Fruit fly (Drosophila melanogaster) whole organism, embryonic: ENCODE measurements around the gene Cdc5.

ENCODE experiments used
- Adf1 ChIP-seq: fragments of 200-800 bp; sonication (Bioruptor generic); IDR thresholded peaks from 2 replicates; pipeline ENCODE4 v1.3.6; 2022; ENCODE audit warnings: missing biosample characterization, missing genetic modification characterization
- CG12769 ChIP-seq: fragments of 200-800 bp; sonication (Bioruptor generic); optimal IDR thresholded peaks from 2 replicates; lab custom pipeline; 2019; ENCODE audit warnings: missing biosample characterization, mild to moderate bottlenecking, missing genetic modification characterization, moderate library complexity
- CG1603 ChIP-seq: fragments of 200-800 bp; sonication (Bioruptor generic); optimal IDR thresholded peaks from 2 replicates; lab custom pipeline; 2019; ENCODE audit warnings: missing biosample characterization, mild to moderate bottlenecking, missing genetic modification characterization, moderate library complexity
- CG17361 ChIP-seq: fragments of 200-800 bp; sonication (Bioruptor generic); IDR thresholded peaks from 3 replicates; pipeline ENCODE4 v1.3.6; 2022; ENCODE audit warnings: missing biosample characterization, missing genetic modification characterization
- CG18262 ChIP-seq: fragments of 200-800 bp; optimal IDR thresholded peaks from 3 replicates; lab custom pipeline; 2019; ENCODE audit warnings: missing biosample characterization, mild to moderate bottlenecking, missing genetic modification characterization, moderate library complexity
- CG18764 ChIP-seq: fragments of 200-800 bp; sonication (Bioruptor generic); optimal IDR thresholded peaks from 3 replicates; lab custom pipeline; 2016; ENCODE audit warnings: missing biosample characterization, missing genetic modification characterization
- CG2120 ChIP-seq: fragments of 200-800 bp; sonication (Bioruptor generic); optimal IDR thresholded peaks from 3 replicates; lab custom pipeline; 2016; ENCODE audit warnings: missing biosample characterization, missing genetic modification characterization
- CG33213 ChIP-seq: fragments of 200-800 bp; sonication (Bioruptor generic); optimal IDR thresholded peaks from 3 replicates; lab custom pipeline; 2016; ENCODE audit warnings: missing biosample characterization, missing genetic modification characterization
- CG7839 ChIP-seq: fragments of 200-800 bp; sonication (Bioruptor generic); optimal IDR thresholded peaks from 3 replicates; lab custom pipeline; 2018; ENCODE audit warnings: missing biosample characterization, mild to moderate bottlenecking, missing genetic modification characterization, moderate library complexity
- CG8290 ChIP-seq, 3 experiments: fragments of 200-800 bp; sonication (Bioruptor generic); optimal IDR thresholded peaks; 2 replicates each; lab custom pipeline; 2016 to 2019; ENCODE audit warnings: missing biosample characterization in 3 of 3, missing genetic modification characterization in 3 of 3, mild to moderate bottlenecking in 2 of 3, moderate library complexity in 1 of 3
- CG8388 ChIP-seq: fragments of 200-800 bp; sonication (Bioruptor generic); optimal IDR thresholded peaks from 2 replicates; lab custom pipeline; 2019; ENCODE audit warnings: missing biosample characterization, mild to moderate bottlenecking, missing genetic modification characterization, moderate library complexity
- CG8924 ChIP-seq: fragments of 200-800 bp; optimal IDR thresholded peaks from 3 replicates; lab custom pipeline; 2019; ENCODE audit warnings: missing biosample characterization, mild to moderate bottlenecking, missing genetic modification characterization, moderate library complexity
- D19B ChIP-seq: fragments of 200-800 bp; sonication (Bioruptor generic); optimal IDR thresholded peaks from 2 replicates; lab custom pipeline; 2017; ENCODE audit warnings: missing biosample characterization, mild to moderate bottlenecking, missing genetic modification characterization
- Dll ChIP-seq: fragments of 200-800 bp; sonication (Bioruptor generic); IDR thresholded peaks from 4 replicates; pipeline ENCODE4 v1.3.6; 2022; ENCODE audit warnings: missing biosample characterization, missing genetic modification characterization; ENCODE audit not compliant: partially characterized antibody
- Dp ChIP-seq: fragments of 200-800 bp; sonication (Bioruptor generic); optimal IDR thresholded peaks from 2 replicates; lab custom pipeline; 2018; ENCODE audit warnings: missing biosample characterization, mild to moderate bottlenecking, missing genetic modification characterization, moderate library complexity
- Fer1 ChIP-seq: fragments of 200-800 bp; sonication (Bioruptor generic); optimal IDR thresholded peaks from 2 replicates; lab custom pipeline; 2017; ENCODE audit warnings: missing biosample characterization, mild to moderate bottlenecking, missing genetic modification characterization
- Hmr ChIP-seq: fragments of 200-800 bp; sonication (Bioruptor generic); optimal IDR thresholded peaks from 3 replicates; lab custom pipeline; 2017; ENCODE audit warnings: mild to moderate bottlenecking, missing biosample characterization, missing genetic modification reagents, missing genetic modification characterization
- Hr51 ChIP-seq, 2 experiments: fragments of 200-800 bp; sonication (Bioruptor generic); optimal IDR thresholded peaks; 2 replicates in 1 of 2; 3 replicates in 1 of 2; lab custom pipeline; 2016 to 2018; ENCODE audit warnings: missing biosample characterization in 2 of 2, missing genetic modification characterization in 2 of 2, mild to moderate bottlenecking in 1 of 2, moderate library complexity in 1 of 2
- Hr78 ChIP-seq, 2 experiments: fragments of 200-800 bp in 1 of 2; fragments of >200 bp in 1 of 2; sonication (Bioruptor generic) in 1 of 2; optimal IDR thresholded peaks; 2 replicates each; lab custom pipeline; 2017 to 2019; ENCODE audit warnings: missing biosample characterization in 2 of 2, missing genetic modification characterization in 2 of 2, mild to moderate bottlenecking in 1 of 2, moderate library complexity in 1 of 2
- Mes4 ChIP-seq: fragments of 200-800 bp; sonication (Bioruptor generic); optimal IDR thresholded peaks from 2 replicates; lab custom pipeline; 2016; ENCODE audit warnings: missing biosample characterization, missing genetic modification characterization
- Pdp1 ChIP-seq, 2 experiments: fragments of 200-800 bp; sonication (Bioruptor generic); optimal IDR thresholded peaks; 3 replicates each; lab custom pipeline; 2016; ENCODE audit warnings: missing biosample characterization in 2 of 2, missing genetic modification characterization in 2 of 2, mild to moderate bottlenecking in 1 of 2, moderate library complexity in 1 of 2
- Side ChIP-seq: fragments of 200-800 bp; sonication (Bioruptor generic); optimal IDR thresholded peaks from 2 replicates; lab custom pipeline; 2016; ENCODE audit warnings: missing biosample characterization, missing genetic modification characterization
- Sry-β ChIP-seq: fragments of 200-800 bp; sonication (Bioruptor generic); optimal IDR thresholded peaks from 2 replicates; lab custom pipeline; 2018; ENCODE audit warnings: missing biosample characterization, mild to moderate bottlenecking, missing genetic modification characterization, moderate library complexity
- Stat92E ChIP-seq, 3 experiments: fragments of >200 bp in 2 of 3; fragments of 200-800 bp in 1 of 3; sonication (Bioruptor generic) in 1 of 3; optimal IDR thresholded peaks; 2 replicates each; lab custom pipeline; 2017 to 2019; ENCODE audit warnings: missing biosample characterization in 3 of 3, missing genetic modification characterization in 3 of 3, mild to moderate bottlenecking in 1 of 3, moderate library complexity in 1 of 3
- Usf ChIP-seq: fragments of 200-800 bp; sonication (Bioruptor generic); optimal IDR thresholded peaks from 2 replicates; lab custom pipeline; 2017; ENCODE audit warnings: missing genotype, missing biosample characterization, missing genetic modification characterization
- Xbp1 ChIP-seq: fragments of 200-800 bp; sonication (Bioruptor generic); optimal IDR thresholded peaks from 3 replicates; lab custom pipeline; 2016; ENCODE audit warnings: missing biosample characterization, mild to moderate bottlenecking, missing genetic modification characterization
- bsh ChIP-seq, 2 experiments: fragments of 200-800 bp; sonication (Bioruptor generic); optimal IDR thresholded peaks; 2 replicates each; lab custom pipeline; 2017 to 2018; ENCODE audit warnings: mild to moderate bottlenecking in 2 of 2, missing biosample characterization in 2 of 2, missing genetic modification characterization in 2 of 2, moderate library complexity in 1 of 2
- chinmo ChIP-seq: fragments of 200-800 bp; sonication (Bioruptor generic); IDR thresholded peaks from 4 replicates; pipeline ENCODE4 v1.3.6; 2022; ENCODE audit warnings: missing biosample characterization, missing genetic modification characterization; ENCODE audit not compliant: partially characterized antibody
- crc ChIP-seq: fragments of 200-800 bp; sonication (Bioruptor generic); optimal IDR thresholded peaks from 2 replicates; lab custom pipeline; 2016; ENCODE audit warnings: missing biosample characterization, missing genetic modification characterization
- cwo ChIP-seq: fragments of 200-800 bp; sonication (Bioruptor generic); optimal IDR thresholded peaks from 3 replicates; lab custom pipeline; 2017; ENCODE audit warnings: missing biosample characterization, missing genetic modification characterization, mild to moderate bottlenecking, moderate library complexity, missing genetic modification reagents
- en ChIP-seq: fragments of 200-800 bp; sonication (Bioruptor generic); optimal IDR thresholded peaks from 2 replicates; lab custom pipeline; 2016; ENCODE audit warnings: missing biosample characterization, missing genetic modification characterization
- fru ChIP-seq: fragments of >200 bp; optimal IDR thresholded peaks from 2 replicates; lab custom pipeline; 2017
- gfzf ChIP-seq: fragments of 200-800 bp; sonication (Bioruptor generic); optimal IDR thresholded peaks from 2 replicates; lab custom pipeline; 2016; ENCODE audit warnings: missing biosample characterization, mild to moderate bottlenecking, missing genetic modification characterization, moderate library complexity
- grau ChIP-seq: fragments of 200-800 bp; optimal IDR thresholded peaks from 3 replicates; lab custom pipeline; 2019; ENCODE audit warnings: missing biosample characterization, mild to moderate bottlenecking, missing genetic modification characterization, moderate library complexity
- her ChIP-seq: fragments of 200-800 bp; sonication (Bioruptor generic); optimal IDR thresholded peaks from 2 replicates; lab custom pipeline; 2016; ENCODE audit warnings: missing biosample characterization, missing genetic modification characterization
- lbe ChIP-seq: fragments of 200-800 bp; sonication (Bioruptor generic); optimal IDR thresholded peaks from 2 replicates; lab custom pipeline; 2016; ENCODE audit warnings: missing biosample characterization, mild to moderate bottlenecking, missing genetic modification characterization
- nerfin-1 ChIP-seq: fragments of 200-800 bp; sonication (Bioruptor generic); optimal IDR thresholded peaks from 3 replicates; lab custom pipeline; 2019; ENCODE audit warnings: missing biosample characterization, mild to moderate bottlenecking, missing genetic modification characterization, moderate library complexity
- nerfin-2 ChIP-seq: fragments of 200-800 bp; sonication (Bioruptor generic); IDR thresholded peaks from 2 replicates; pipeline ENCODE4 v1.3.6; 2022; ENCODE audit warnings: missing biosample characterization, missing genetic modification characterization; ENCODE audit not compliant: partially characterized antibody
- pros ChIP-seq: fragments of 200-800 bp; sonication (Bioruptor generic); optimal IDR thresholded peaks from 3 replicates; lab custom pipeline; 2019; ENCODE audit warnings: missing biosample characterization, mild to moderate bottlenecking, missing genetic modification characterization, moderate library complexity
- sd ChIP-seq: fragments of 200-800 bp; sonication (Bioruptor generic); optimal IDR thresholded peaks from 3 replicates; lab custom pipeline; 2018; ENCODE audit warnings: missing biosample characterization, mild to moderate bottlenecking, missing genetic modification characterization, moderate library complexity
- sens ChIP-seq: fragments of 200-800 bp; sonication (Bioruptor generic); peaks from one replicate; lab custom pipeline; 2016; ENCODE audit warnings: missing biosample characterization, missing genetic modification characterization
- ssp ChIP-seq: fragments of 200-800 bp; sonication (Bioruptor generic); IDR thresholded peaks from 2 replicates; pipeline ENCODE4 v1.3.6; 2022; ENCODE audit warnings: missing biosample characterization, missing genetic modification characterization
- stwl ChIP-seq: fragments of 200-800 bp; sonication (Bioruptor generic); optimal IDR thresholded peaks from 3 replicates; lab custom pipeline; 2018; ENCODE audit warnings: missing biosample characterization, mild to moderate bottlenecking, missing genetic modification characterization, moderate library complexity
- trem ChIP-seq: fragments of 200-800 bp; optimal IDR thresholded peaks from 3 replicates; lab custom pipeline; 2019; ENCODE audit warnings: missing biosample characterization, mild to moderate bottlenecking, missing genetic modification characterization, moderate library complexity
- z ChIP-seq: fragments of 200-800 bp; sonication (Bioruptor generic); IDR thresholded peaks from 3 replicates; pipeline ENCODE4 v1.3.6; 2022; ENCODE audit warnings: missing biosample characterization, missing genetic modification characterization
- zen ChIP-seq: fragments of 200-800 bp; sonication (Bioruptor generic); optimal IDR thresholded peaks from 3 replicates; lab custom pipeline; 2018; ENCODE audit warnings: missing biosample characterization, mild to moderate bottlenecking, missing genetic modification characterization, moderate library complexity

Cdc5 gene

dm6 chr3L:319145-320009 lies 41.8 kb downstream of the Cdc5 start, which contains the start of gene fwd (continued):
- peak; percentile 12 for TF ChIP-seq en (GFP tag; lab: Kevin White, UChicago)
- peak in 1 of 2 experiments; percentile 28 for TF ChIP-seq bsh (GFP tag; optimal IDR thresholded peaks at IDR 0.05; lab: Kevin White, UChicago)
- TF ChIP-seq Mes4 = peak; percentile 46
- peak; percentile 85 for TF ChIP-seq CG1603 (tag; lab: Kevin White, UChicago)
- TF ChIP-seq lbe (GFP tag; lab: Kevin White, UChicago) = peak; percentile 24
- TF ChIP-seq nerfin-2 (GFP tag; lab: Robert Waterston, UW) = no peak
- TF ChIP-seq chinmo (GFP tag; lab: Robert Waterston, UW) = peak; percentile 84; the same call in 2 of the 4 replicates
- TF ChIP-seq grau (tag; lab: Kevin White, UChicago) = peak; percentile 46
- TF ChIP-seq cwo = peak; percentile 19
- TF ChIP-seq CG8924 (tag; lab: Kevin White, UChicago) = peak; percentile 76
- TF ChIP-seq Dll (GFP tag; lab: Robert Waterston, UW) = peak; percentile 41; the same call in 2 of the 4 replicates
- TF ChIP-seq Xbp1 (GFP tag; lab: Kevin White, UChicago) = peak; percentile 31
- peak; percentile 68 for TF ChIP-seq CG33213 (GFP tag; lab: Kevin White, UChicago)
- TF ChIP-seq Hmr (GFP tag; lab: Kevin White, UChicago) = peak; percentile 77
- TF ChIP-seq D19B (GFP tag; lab: Kevin White, UChicago) = peak; percentile 71
- peak; percentile 38 for TF ChIP-seq nerfin-1
- peak; percentile 87 for TF ChIP-seq sens (GFP tag; lab: Kevin White, UChicago)
- TF ChIP-seq sd (tag; lab: Kevin White, UChicago) = peak; percentile 16
- TF ChIP-seq pros (GFP tag; lab: Kevin White, UChicago) = peak; percentile 64
- TF ChIP-seq z (GFP tag; lab: Robert Waterston, UW) = peak; percentile 85
- peak; percentile 65 for TF ChIP-seq CG18764
- peak in 1 of 3 experiments; percentile 55 for TF ChIP-seq Stat92E (GFP tag; optimal IDR thresholded peaks at IDR 0.05; lab: Kevin White, UChicago)
- peak; percentile 81 for TF ChIP-seq trem (tag; lab: Kevin White, UChicago)
- TF ChIP-seq CG8388 (GFP tag; lab: Kevin White, UChicago) = no peak
- peak; percentile 60 for TF ChIP-seq Dp
- TF ChIP-seq CG12769 (tag; lab: Kevin White, UChicago) = peak; percentile 31
- 0 out of 3 replicates have a peak, but pooled peaks have one; percentile 9 for TF ChIP-seq CG17361 (GFP tag; lab: Robert Waterston, UW)
- peak; percentile 67 for TF ChIP-seq stwl (tag; lab: Kevin White, UChicago)
- no peak for TF ChIP-seq CG2120
- TF ChIP-seq Sry-β = no peak
- peak; percentile 100 for TF ChIP-seq her (GFP tag; lab: Kevin White, UChicago)
- TF ChIP-seq Usf (GFP tag; lab: Kevin White, UChicago) = no peak
- peak in 1 of 2 experiments; percentile 82 for TF ChIP-seq Pdp1 (GFP tag; optimal IDR thresholded peaks at IDR 0.05; lab: Kevin White, UChicago)
- TF ChIP-seq CG18262 (tag; lab: Kevin White, UChicago) = peak; percentile 35
- peak; percentile 15; the same call in 1 of the 2 replicates for TF ChIP-seq ssp (GFP tag; lab: Robert Waterston, UW)
- TF ChIP-seq fru (lab: Kevin White, UChicago) = no peak
- TF ChIP-seq CG8290 (GFP tag; optimal IDR thresholded peaks at IDR 0.05; lab: Kevin White, UChicago) = peak; percentile 61
- peak; percentile 77 to 81 for TF ChIP-seq CG8290 (tag; optimal IDR thresholded peaks at IDR 0.05; lab: Kevin White, UChicago)
- peak; percentile 43 for TF ChIP-seq Fer1
- TF ChIP-seq zen (tag; lab: Kevin White, UChicago) = peak; percentile 59
- TF ChIP-seq Side (GFP tag; lab: Kevin White, UChicago) = peak; percentile 8
- peak in 1 of 2 experiments; percentile 54 for TF ChIP-seq Hr51 (GFP tag; optimal IDR thresholded peaks at IDR 0.05; lab: Kevin White, UChicago)
- peak; percentile 99 for TF ChIP-seq gfzf (GFP tag; lab: Kevin White, UChicago)
- TF ChIP-seq crc = no peak
- TF ChIP-seq Hr78 (GFP tag; optimal IDR thresholded peaks at IDR 0.05; lab: Kevin White, UChicago) = peak in 1 of 2 experiments; percentile 57
- peak; percentile 40 for TF ChIP-seq CG7839
- peak; percentile 88 for TF ChIP-seq Adf1 (GFP tag; lab: Robert Waterston, UW)
